Fruit fly (Drosophila melanogaster) whole organism, embryonic: ENCODE data around the gene CG10286.

Experiments used
- CG12659 ChIP-seq: fragments of 200-800 bp; sonication (Bioruptor generic); optimal IDR thresholded peaks from 3 replicates; lab custom pipeline; 2017; ENCODE audit warnings: mild to moderate bottlenecking, missing biosample characterization, missing genetic modification reagents, missing genetic modification characterization
- CG13123 ChIP-seq: fragments of 200-800 bp; sonication (Bioruptor generic); optimal IDR thresholded peaks from 2 replicates; lab custom pipeline; 2016; ENCODE audit warnings: missing biosample characterization, missing genetic modification characterization
- CG13424 ChIP-seq: fragments of 200-800 bp; sonication (Bioruptor generic); optimal IDR thresholded peaks from 2 replicates; lab custom pipeline; 2019; ENCODE audit warnings: missing biosample characterization, mild to moderate bottlenecking, missing genetic modification characterization, moderate library complexity
- CG14667 ChIP-seq: fragments of 200-800 bp; sonication (Bioruptor generic); IDR thresholded peaks from 2 replicates; pipeline ENCODE4 v1.3.6; 2022; ENCODE audit warnings: missing biosample characterization, missing genetic modification characterization
- CG15514 ChIP-seq: fragments of 200-800 bp; sonication (Bioruptor generic); optimal IDR thresholded peaks from 3 replicates; lab custom pipeline; 2017; ENCODE audit warnings: missing biosample characterization, missing genetic modification characterization, mild to moderate bottlenecking, moderate library complexity, missing genetic modification reagents
- CG17328 ChIP-seq: fragments of 200-800 bp; sonication (Bioruptor generic); IDR thresholded peaks from 2 replicates; pipeline ENCODE4 v1.3.6; 2022; ENCODE audit warnings: missing biosample characterization, missing genetic modification characterization
- CG1792 ChIP-seq: fragments of 200-800 bp; sonication (Bioruptor generic); optimal IDR thresholded peaks from 2 replicates; lab custom pipeline; 2016; ENCODE audit warnings: missing biosample characterization, missing genetic modification characterization
- CG31224 ChIP-seq: fragments of 200-800 bp; sonication (Bioruptor generic); IDR thresholded peaks from 2 replicates; pipeline ENCODE4 v1.3.6; 2022; ENCODE audit warnings: missing biosample characterization, missing genetic modification characterization
- CG31365 ChIP-seq: fragments of 200-800 bp; sonication (Bioruptor generic); optimal IDR thresholded peaks from 2 replicates; lab custom pipeline; 2018; ENCODE audit warnings: missing biosample characterization, mild to moderate bottlenecking, missing genetic modification characterization
- CG31441 ChIP-seq: fragments of 200-800 bp; sonication (Bioruptor generic); IDR thresholded peaks from 2 replicates; pipeline ENCODE4 v1.3.6; 2022; ENCODE audit warnings: missing biosample characterization, missing genetic modification characterization
- CG3407 ChIP-seq: fragments of 200-800 bp; sonication (Bioruptor generic); optimal IDR thresholded peaks from 2 replicates; lab custom pipeline; 2018; ENCODE audit warnings: missing biosample characterization, mild to moderate bottlenecking, missing genetic modification characterization
- CG4282 ChIP-seq: fragments of 200-800 bp; sonication (Bioruptor generic); optimal IDR thresholded peaks from 2 replicates; lab custom pipeline; 2016; ENCODE audit warnings: missing biosample characterization, missing genetic modification characterization
- CG4617 ChIP-seq: fragments of 200-800 bp; sonication (Bioruptor generic); optimal IDR thresholded peaks from 3 replicates; lab custom pipeline; 2016; ENCODE audit warnings: missing biosample characterization, missing genetic modification characterization, borderline replicate concordance
- CG6175 ChIP-seq: fragments of 200-800 bp; sonication (Bioruptor generic); IDR thresholded peaks from 3 replicates; pipeline ENCODE4 v1.3.6; 2022; ENCODE audit warnings: missing biosample characterization, missing genetic modification characterization
- CG6854 ChIP-seq: fragments of 200-800 bp; sonication (Bioruptor generic); optimal IDR thresholded peaks from 3 replicates; lab custom pipeline; 2017; ENCODE audit warnings: missing biosample characterization, mild to moderate bottlenecking, missing genetic modification characterization
- CG7786 ChIP-seq: fragments of 200-800 bp; sonication (Bioruptor generic); optimal IDR thresholded peaks from 2 replicates; lab custom pipeline; 2016; ENCODE audit warnings: missing biosample characterization, missing genetic modification characterization
- CG8089 ChIP-seq: fragments of 200-800 bp; sonication (Bioruptor generic); optimal IDR thresholded peaks from 3 replicates; lab custom pipeline; 2016; ENCODE audit warnings: missing biosample characterization, missing genetic modification characterization
- CG8290 ChIP-seq, 3 experiments: fragments of 200-800 bp; sonication (Bioruptor generic); optimal IDR thresholded peaks; 2 replicates each; lab custom pipeline; 2016 to 2019; ENCODE audit warnings: missing biosample characterization in 3 of 3, missing genetic modification characterization in 3 of 3, mild to moderate bottlenecking in 2 of 3, moderate library complexity in 1 of 3
- CG9609 ChIP-seq: fragments of 200-800 bp; sonication (Bioruptor generic); optimal IDR thresholded peaks from 3 replicates; lab custom pipeline; 2016; ENCODE audit warnings: missing biosample characterization, missing genetic modification characterization
- CG9817 ChIP-seq: fragments of 200-800 bp; sonication (Bioruptor generic); optimal IDR thresholded peaks from 2 replicates; lab custom pipeline; 2018; ENCODE audit warnings: missing biosample characterization, mild to moderate bottlenecking, missing genetic modification characterization, moderate library complexity
- CHES-1-like ChIP-seq: fragments of 200-800 bp; sonication (Bioruptor generic); optimal IDR thresholded peaks from 2 replicates; lab custom pipeline; 2016; ENCODE audit warnings: missing biosample characterization, missing genetic modification characterization
- Chrac-16 ChIP-seq: fragments of 200-800 bp; sonication (Bioruptor generic); optimal IDR thresholded peaks from 3 replicates; lab custom pipeline; 2016; ENCODE audit warnings: missing biosample characterization, missing genetic modification characterization
- Dll ChIP-seq: fragments of 200-800 bp; sonication (Bioruptor generic); IDR thresholded peaks from 4 replicates; pipeline ENCODE4 v1.3.6; 2022; ENCODE audit warnings: missing biosample characterization, missing genetic modification characterization; ENCODE audit not compliant: partially characterized antibody
- E2f2 ChIP-seq: fragments of 200-800 bp; sonication (Bioruptor generic); IDR thresholded peaks from 2 replicates; pipeline ENCODE4 v1.3.6; 2022; ENCODE audit warnings: missing biosample characterization, missing genetic modification characterization
- HmgZ ChIP-seq: fragments of 200-800 bp; sonication (Bioruptor generic); optimal IDR thresholded peaks from 2 replicates; lab custom pipeline; 2018; ENCODE audit warnings: missing biosample characterization, mild to moderate bottlenecking, missing genetic modification characterization
- Hr39 ChIP-seq: fragments of >200 bp; optimal IDR thresholded peaks from 2 replicates; lab custom pipeline; 2017
- Kr ChIP-seq: fragments of 200-800 bp; sonication (Bioruptor generic); optimal IDR thresholded peaks from 2 replicates; lab custom pipeline; 2017; ENCODE audit warnings: missing biosample characterization, mild to moderate bottlenecking, missing genetic modification characterization
- MBD-R2 ChIP-seq: fragments of 200-800 bp; sonication (Bioruptor generic); IDR thresholded peaks from 2 replicates; pipeline ENCODE4 v1.3.6; 2022; ENCODE audit warnings: missing biosample characterization, missing genetic modification characterization
- Med ChIP-seq: fragments of 200-800 bp; sonication (Bioruptor generic); peaks from one replicate; lab custom pipeline; 2016; ENCODE audit warnings: missing biosample characterization, missing genetic modification characterization, mild to moderate bottlenecking, inconsistent platforms, moderate library complexity
- Myb ChIP-seq: fragments of 200-800 bp; sonication (Bioruptor generic); optimal IDR thresholded peaks from 2 replicates; lab custom pipeline; 2016; ENCODE audit warnings: missing biosample characterization, missing genetic modification characterization
- NC2β ChIP-seq: fragments of 200-800 bp; sonication (Bioruptor generic); optimal IDR thresholded peaks from 2 replicates; lab custom pipeline; 2016; ENCODE audit warnings: missing biosample characterization, missing genetic modification characterization
- Oli ChIP-seq: fragments of 200-800 bp; sonication (Bioruptor generic); optimal IDR thresholded peaks from 2 replicates; lab custom pipeline; 2018; ENCODE audit warnings: missing biosample characterization, mild to moderate bottlenecking, missing genetic modification characterization, moderate library complexity
- Scr ChIP-seq: fragments of 200-800 bp; sonication (Bioruptor generic); IDR thresholded peaks from 2 replicates; pipeline ENCODE4 v1.3.6; 2022; ENCODE audit warnings: missing biosample characterization, missing genetic modification characterization; ENCODE audit not compliant: partially characterized antibody
- Side ChIP-seq: fragments of 200-800 bp; sonication (Bioruptor generic); optimal IDR thresholded peaks from 2 replicates; lab custom pipeline; 2016; ENCODE audit warnings: missing biosample characterization, missing genetic modification characterization
- br ChIP-seq: fragments of >200 bp; optimal IDR thresholded peaks from 2 replicates; lab custom pipeline; 2017
- btn ChIP-seq: fragments of 200-800 bp; sonication (Bioruptor generic); optimal IDR thresholded peaks from 2 replicates; lab custom pipeline; 2016; ENCODE audit warnings: missing biosample characterization, missing genetic modification characterization
- cato ChIP-seq: fragments of 200-800 bp; sonication (Bioruptor generic); optimal IDR thresholded peaks from 2 replicates; lab custom pipeline; 2016; ENCODE audit warnings: missing biosample characterization, missing genetic modification characterization, borderline replicate concordance
- caup ChIP-seq: fragments of 200-800 bp; sonication (Bioruptor generic); optimal IDR thresholded peaks from 3 replicates; lab custom pipeline; 2017; ENCODE audit warnings: missing biosample characterization, mild to moderate bottlenecking, missing genetic modification characterization, moderate library complexity; ENCODE audit not compliant: severe bottlenecking
- hb ChIP-seq: fragments of 200-800 bp; sonication (Bioruptor generic); IDR thresholded peaks from 3 replicates; pipeline ENCODE4 v1.3.6; 2022; ENCODE audit warnings: missing biosample characterization, missing genetic modification characterization; ENCODE audit not compliant: partially characterized antibody
- lmd ChIP-seq: fragments of 200-800 bp; sonication (Bioruptor generic); IDR thresholded peaks from 2 replicates; pipeline ENCODE4 v1.3.6; 2022; ENCODE audit warnings: missing biosample characterization, missing genetic modification characterization
- nerfin-1 ChIP-seq: fragments of 200-800 bp; sonication (Bioruptor generic); optimal IDR thresholded peaks from 3 replicates; lab custom pipeline; 2019; ENCODE audit warnings: missing biosample characterization, mild to moderate bottlenecking, missing genetic modification characterization, moderate library complexity
- row ChIP-seq: fragments of 200-800 bp; sonication (Bioruptor generic); IDR thresholded peaks from 3 replicates; pipeline ENCODE4 v1.3.6; 2022; ENCODE audit warnings: missing biosample characterization, missing genetic modification characterization
- schlank ChIP-seq: fragments of 200-800 bp; sonication (Bioruptor generic); optimal IDR thresholded peaks from 2 replicates; lab custom pipeline; 2018; ENCODE audit warnings: missing biosample characterization, mild to moderate bottlenecking, missing genetic modification characterization
- sd ChIP-seq: fragments of 200-800 bp; sonication (Bioruptor generic); optimal IDR thresholded peaks from 3 replicates; lab custom pipeline; 2018; ENCODE audit warnings: missing biosample characterization, mild to moderate bottlenecking, missing genetic modification characterization, moderate library complexity
- sna ChIP-seq: fragments of 200-800 bp; sonication (Bioruptor generic); IDR thresholded peaks from 2 replicates; pipeline ENCODE4 v1.3.6; 2022; ENCODE audit warnings: missing biosample characterization, missing genetic modification characterization; ENCODE audit not compliant: partially characterized antibody
- stwl ChIP-seq: fragments of 200-800 bp; sonication (Bioruptor generic); optimal IDR thresholded peaks from 3 replicates; lab custom pipeline; 2018; ENCODE audit warnings: missing biosample characterization, mild to moderate bottlenecking, missing genetic modification characterization, moderate library complexity
- sug ChIP-seq: fragments of 200-800 bp; optimal IDR thresholded peaks from 2 replicates; lab custom pipeline; 2019; ENCODE audit warnings: missing biosample characterization, mild to moderate bottlenecking, missing genetic modification characterization, moderate library complexity
- tna ChIP-seq: fragments of 200-800 bp; sonication (Bioruptor generic); IDR thresholded peaks from 2 replicates; pipeline ENCODE4 v1.3.6; 2022; ENCODE audit warnings: missing biosample characterization, missing genetic modification characterization; ENCODE audit not compliant: partially characterized antibody
- unc-4 ChIP-seq: fragments of 200-800 bp; sonication (Bioruptor generic); IDR thresholded peaks from 2 replicates; pipeline ENCODE4 v1.3.6; 2022; ENCODE audit warnings: missing biosample characterization, missing genetic modification characterization; ENCODE audit not compliant: partially characterized antibody
- yki ChIP-seq: fragments of >200 bp; optimal IDR thresholded peaks from 3 replicates; lab custom pipeline; 2018
- z ChIP-seq: fragments of 200-800 bp; sonication (Bioruptor generic); IDR thresholded peaks from 3 replicates; pipeline ENCODE4 v1.3.6; 2022; ENCODE audit warnings: missing biosample characterization, missing genetic modification characterization

Gene CG10286

dm6 chr3R:6345814-6346213 is 23.0 kb upstream of the CG10286 start, which contains the start of the genes SmD2 and CG18048 (continued):
- TF ChIP-seq lmd (GFP tag; lab: Robert Waterston, UW) (no peak), CG15514 (peak; percentile 76), hb (GFP tag; lab: Robert Waterston, UW) (peak; percentile 57; the same call in 1 of the 3 replicates), CG31365 (no peak), yki (no peak), CG4282 (GFP tag; lab: Kevin White, UChicago) (no peak), CG13123 (GFP tag; lab: Kevin White, UChicago) (peak; percentile 5), CG7786 (GFP tag; lab: Kevin White, UChicago) (no peak), CG8290 (GFP tag; optimal IDR thresholded peaks at IDR 0.05; lab: Kevin White, UChicago) (peak; percentile 10), CG8290 (tag; optimal IDR thresholded peaks at IDR 0.05; lab: Kevin White, UChicago) (no peak), CG17328 (no peak), schlank (tag; lab: Kevin White, UChicago) (no peak), Chrac-16 (GFP tag; lab: Kevin White, UChicago) (peak; percentile 5), CG9609 (GFP tag; lab: Kevin White, UChicago) (no peak), CG1792 (GFP tag; lab: Kevin White, UChicago) (no peak), Med (GFP tag; lab: Kevin White, UChicago) (peak; percentile 10), MBD-R2 (peak; percentile 92), Myb (peak; percentile 61), unc-4 (GFP tag; lab: Robert Waterston, UW) (peak; percentile 79), E2f2 (GFP tag; lab: Robert Waterston, UW) (peak; percentile 64), row (GFP tag; lab: Robert Waterston, UW) (peak; percentile 83), CG4617 (GFP tag; lab: Kevin White, UChicago) (peak; percentile 79), CG12659 (GFP tag; lab: Kevin White, UChicago) (peak; percentile 47), CG31224 (GFP tag; lab: Robert Waterston, UW) (no peak), CG3407 (GFP tag; lab: Kevin White, UChicago) (no peak), z (no peak), Side (GFP tag; lab: Kevin White, UChicago) (no peak), CG13424 (tag; lab: Kevin White, UChicago) (peak; percentile 32), Oli (tag; lab: Kevin White, UChicago) (no peak), CG9817 (tag; lab: Kevin White, UChicago) (peak; percentile 15), caup (GFP tag; lab: Kevin White, UChicago) (no peak), CG14667 (GFP tag; lab: Robert Waterston, UW) (no peak), CG6175 (GFP tag; lab: Robert Waterston, UW) (no peak), CHES-1-like (GFP tag; lab: Kevin White, UChicago) (peak; percentile 6), sd (tag; lab: Kevin White, UChicago) (peak; percentile 80), sna (GFP tag; lab: Robert Waterston, UW) (peak; percentile 72), Scr (GFP tag; lab: Robert Waterston, UW) (peak; percentile 82), btn (GFP tag; lab: Kevin White, UChicago) (no peak), sug (tag; lab: Kevin White, UChicago) (peak; percentile 40), CG8089 (GFP tag; lab: Kevin White, UChicago) (no peak), br (lab: Kevin White, UChicago) (no peak), CG6854 (GFP tag; lab: Kevin White, UChicago) (no peak), Hr39 (lab: Kevin White, UChicago) (no peak), nerfin-1 (tag; lab: Kevin White, UChicago) (peak; percentile 68), stwl (peak; percentile 83), Kr (GFP tag; lab: Kevin White, UChicago) (no peak), cato (no peak), NC2β (GFP tag; lab: Kevin White, UChicago) (no peak), CG31441 (GFP tag; lab: Robert Waterston, UW) (peak; percentile 33; the same call in 1 of the 2 replicates), tna (peak; percentile 43; the same call in 1 of the 2 replicates), HmgZ (peak; percentile 52), Dll (GFP tag; lab: Robert Waterston, UW) (peak; percentile 85)
